Worm (Caenorhabditis elegans) whole organism, L4 larva: ENCODE measurements around the gene F44E2.3.

Experiments
- F10B5.3 ChIP-seq: sonication (generic microtip); optimal IDR thresholded peaks from 2 replicates; lab custom pipeline; 2016; ENCODE audit warnings: mild to moderate bottlenecking, missing genetic modification characterization, missing compliant biosample characterization
- F26F4.8 ChIP-seq: fragments of 200-800 bp; sonication (Bioruptor generic); conservative IDR thresholded peaks from 2 replicates; pipeline ENCODE4 v1.3.6; 2022; ENCODE audit warnings: missing genetic modification characterization, missing compliant biosample characterization
- F37D6.2 ChIP-seq: sonication (generic microtip); optimal IDR thresholded peaks from 2 replicates; lab custom pipeline; 2016; ENCODE audit warnings: mild to moderate bottlenecking, missing genetic modification characterization, missing compliant biosample characterization
- F44E2.7 ChIP-seq: fragments of 200-800 bp; sonication (Bioruptor generic); IDR thresholded peaks from 2 replicates; pipeline ENCODE4 v2.1.2; 2022; ENCODE audit warnings: missing genetic modification characterization, missing compliant biosample characterization
- T20F7.1 ChIP-seq: fragments of 200-800 bp; sonication (Bioruptor generic); optimal IDR thresholded peaks from 2 replicates; lab custom pipeline; 2018; ENCODE audit warnings: mild to moderate bottlenecking, missing genetic modification characterization, missing compliant biosample characterization
- T26A8.4 ChIP-seq: fragments of 200-800 bp; sonication (Bioruptor generic); IDR thresholded peaks from 2 replicates; pipeline ENCODE4 v1.3.6; 2022; ENCODE audit warnings: missing genetic modification characterization, missing compliant biosample characterization
- Y105C5A.15 ChIP-seq: fragments of 200-800 bp; sonication (Bioruptor generic); IDR thresholded peaks from 2 replicates; pipeline ENCODE4 v1.3.6; 2022; ENCODE audit warnings: missing genetic modification characterization, missing compliant biosample characterization
- Y5F2A.4 ChIP-seq: fragments of 200-800 bp; sonication (Bioruptor generic); optimal IDR thresholded peaks from 2 replicates; lab custom pipeline; 2018; ENCODE audit warnings: mild to moderate bottlenecking, missing genetic modification characterization, missing compliant biosample characterization
- Y75B8A.6 ChIP-seq: fragments of 200-800 bp; sonication (Bioruptor generic); IDR thresholded peaks from 2 replicates; pipeline ENCODE4 v1.3.6; 2022; ENCODE audit warnings: missing genetic modification reagents, missing genetic modification characterization, missing compliant biosample characterization
- ZK546.5 ChIP-seq, 2 experiments: sonication (generic microtip); optimal IDR thresholded peaks; 2 replicates each; lab custom pipeline; 2017; ENCODE audit warnings: missing biosample characterization in 2 of 2, missing genetic modification characterization in 2 of 2
- aha-1 ChIP-seq: fragments of 150-350 bp; peaks from one replicate; lab custom pipeline; 2014; ENCODE audit warnings: missing biosample characterization, missing genetic modification characterization
- ama-1 ChIP-seq: fragments of 150-350 bp; optimal IDR thresholded peaks from 2 replicates; lab custom pipeline; 2014; ENCODE audit warnings: inconsistent platforms, mixed read lengths
- arid-1 ChIP-seq: fragments of 200-800 bp; sonication (Bioruptor generic); conservative IDR thresholded peaks from 2 replicates; pipeline ENCODE4 v1.3.6; 2022; ENCODE audit warnings: missing genetic modification reagents, missing genetic modification characterization, missing compliant biosample characterization
- ceh-20 ChIP-seq: fragments of 200-800 bp; sonication (Bioruptor generic); IDR thresholded peaks from 2 replicates; pipeline ENCODE4 v1.3.6; 2022; ENCODE audit warnings: missing genetic modification reagents, missing genetic modification characterization, missing compliant biosample characterization
- ceh-44 ChIP-seq: fragments of 200-800 bp; sonication (Bioruptor generic); IDR thresholded peaks from 2 replicates; pipeline ENCODE4 v1.3.6; 2022; ENCODE audit warnings: missing genetic modification reagents, missing genetic modification characterization, missing compliant biosample characterization
- ceh-82 ChIP-seq: sonication (generic microtip); optimal IDR thresholded peaks from 2 replicates; lab custom pipeline; 2017; ENCODE audit warnings: missing biosample characterization, missing genetic modification characterization
- ces-1 ChIP-seq: fragments of 150-350 bp; sonication (generic microtip); optimal IDR thresholded peaks from 4 replicates; lab custom pipeline; 2014; ENCODE audit warnings: missing biosample characterization, missing genetic modification reagents, missing genetic modification characterization
- cey-2 ChIP-seq: sonication (generic microtip); optimal IDR thresholded peaks from 3 replicates; lab custom pipeline; 2017; ENCODE audit warnings: missing genetic modification characterization, mild to moderate bottlenecking, missing compliant biosample characterization, antibody characterized with exemption, borderline replicate concordance; ENCODE audit not compliant: insufficient read depth
- ctbp-1 ChIP-seq: fragments of 200-800 bp; sonication (Bioruptor generic); IDR thresholded peaks from 2 replicates; pipeline ENCODE4 v1.3.6; 2022; ENCODE audit warnings: missing genetic modification reagents, missing genetic modification characterization, missing compliant biosample characterization
- daf-19 ChIP-seq: fragments of 200-800 bp; sonication (Bioruptor generic); conservative IDR thresholded peaks from 2 replicates; pipeline ENCODE4 v1.3.6; 2022; ENCODE audit warnings: missing genetic modification characterization, missing compliant biosample characterization
- dmd-9 ChIP-seq: fragments of 200-800 bp; sonication (Bioruptor generic); IDR thresholded peaks from 2 replicates; pipeline ENCODE4 v1.3.6; 2022; ENCODE audit warnings: missing genetic modification reagents, missing genetic modification characterization, missing compliant biosample characterization
- egl-27 ChIP-seq: sonication (generic microtip); optimal IDR thresholded peaks from 3 replicates; lab custom pipeline; 2017; ENCODE audit warnings: missing biosample characterization, missing genetic modification reagents, missing genetic modification characterization
- egl-43 ChIP-seq: fragments of 200-800 bp; sonication (Bioruptor generic); IDR thresholded peaks from 2 replicates; pipeline ENCODE4 v1.3.6; 2022; ENCODE audit warnings: missing genetic modification reagents, missing genetic modification characterization, missing compliant biosample characterization
- hlh-11 ChIP-seq: fragments of 200-800 bp; sonication (Bioruptor generic); optimal IDR thresholded peaks from 2 replicates; lab custom pipeline; 2018; ENCODE audit warnings: mild to moderate bottlenecking, missing genetic modification characterization, missing compliant biosample characterization
- hmg-1.1 ChIP-seq: fragments of 200-800 bp; sonication (Bioruptor generic); IDR thresholded peaks from 2 replicates; pipeline ENCODE4 v1.3.6; 2022; ENCODE audit warnings: missing genetic modification reagents, missing genetic modification characterization, missing compliant biosample characterization
- lim-7 ChIP-seq: fragments of 200-800 bp; sonication (Bioruptor generic); IDR thresholded peaks from 2 replicates; pipeline ENCODE4 v1.3.6; 2022; ENCODE audit warnings: missing genetic modification characterization, missing compliant biosample characterization
- lin-1 ChIP-seq: fragments of 200-800 bp; sonication (Bioruptor generic); IDR thresholded peaks from 2 replicates; pipeline ENCODE4 v1.3.6; 2022; ENCODE audit warnings: missing genetic modification reagents, missing genetic modification characterization, missing compliant biosample characterization
- lin-13 ChIP-seq: fragments of 150-350 bp; optimal IDR thresholded peaks from 2 replicates; lab custom pipeline; 2014; ENCODE audit warnings: missing biosample characterization, missing genetic modification reagents, missing genetic modification characterization
- lin-15B ChIP-seq: fragments of 150-350 bp; sonication (generic microtip); optimal IDR thresholded peaks from 3 replicates; lab custom pipeline; 2014; ENCODE audit warnings: missing biosample characterization, missing genetic modification characterization
- madf-5 ChIP-seq, 2 experiments: fragments of 200-800 bp; sonication (Bioruptor generic); IDR thresholded peaks; 2 replicates each; pipeline ENCODE4 v1.3.6; 2022; ENCODE audit warnings: missing compliant biosample characterization in 2 of 2, missing genetic modification characterization in 2 of 2
- mep-1 ChIP-seq: fragments of 150-350 bp; sonication (generic microtip); optimal IDR thresholded peaks from 3 replicates; lab custom pipeline; 2014; ENCODE audit warnings: missing biosample characterization, missing genetic modification characterization
- mxl-3 ChIP-seq: fragments of 200-800 bp; sonication (Bioruptor generic); optimal IDR thresholded peaks from 2 replicates; lab custom pipeline; 2018; ENCODE audit warnings: mild to moderate bottlenecking, missing genetic modification characterization, missing compliant biosample characterization
- nhr-28 ChIP-seq: fragments of 150-350 bp; optimal IDR thresholded peaks from 2 replicates; lab custom pipeline; 2014; ENCODE audit warnings: missing biosample characterization, missing genetic modification characterization
- nhr-6 ChIP-seq: fragments of 150-350 bp; optimal IDR thresholded peaks from 2 replicates; lab custom pipeline; 2014; ENCODE audit warnings: missing biosample characterization, missing genetic modification characterization
- nhr-76 ChIP-seq: fragments of 150-350 bp; optimal IDR thresholded peaks from 2 replicates; lab custom pipeline; 2014; ENCODE audit warnings: missing biosample characterization, missing genetic modification characterization
- pha-4 ChIP-seq, 2 experiments: fragments of 150-350 bp in 1 of 2; fragments of 200-800 bp in 1 of 2; sonication (Bioruptor generic) in 1 of 2; IDR thresholded peaks in 1 of 2; optimal IDR thresholded peaks in 1 of 2; 2 replicates each; pipeline versions ENCODE4 v1.3.6 to Lab custom; 2014 to 2022; ENCODE audit warnings: missing genetic modification characterization in 2 of 2, missing genetic modification reagents in 2 of 2, missing biosample characterization in 1 of 2, missing compliant biosample characterization in 1 of 2
- pqm-1 ChIP-seq: sonication (generic microtip); optimal IDR thresholded peaks from 2 replicates; lab custom pipeline; 2017; ENCODE audit warnings: missing biosample characterization, missing genetic modification characterization
- rbr-2 ChIP-seq: sonication (generic microtip); optimal IDR thresholded peaks from 2 replicates; lab custom pipeline; 2016; ENCODE audit warnings: missing genotype, missing genetic modification characterization, missing compliant biosample characterization
- sdz-12 ChIP-seq: fragments of 200-800 bp; sonication (Bioruptor generic); optimal IDR thresholded peaks from 2 replicates; lab custom pipeline; 2018; ENCODE audit warnings: mild to moderate bottlenecking, missing genetic modification characterization, missing compliant biosample characterization
- set-16 ChIP-seq: fragments of 200-800 bp; sonication (Bioruptor generic); IDR thresholded peaks from 2 replicates; pipeline ENCODE4 v1.3.6; 2022; ENCODE audit warnings: missing genetic modification reagents, missing genetic modification characterization, missing compliant biosample characterization
- spr-3 ChIP-seq: fragments of 200-800 bp; sonication (Bioruptor generic); optimal IDR thresholded peaks from 2 replicates; lab custom pipeline; 2018; ENCODE audit warnings: mild to moderate bottlenecking, missing genetic modification characterization, missing compliant biosample characterization
- vab-7 ChIP-seq: fragments of 200-800 bp; sonication (Bioruptor generic); IDR thresholded peaks from 2 replicates; pipeline ENCODE4 v1.3.6; 2022; ENCODE audit warnings: missing genetic modification reagents, missing genetic modification characterization, missing compliant biosample characterization
- zip-11 ChIP-seq: fragments of 200-800 bp; sonication (Bioruptor generic); IDR thresholded peaks from 2 replicates; pipeline ENCODE4 v1.3.6; 2022; ENCODE audit warnings: missing genetic modification characterization, missing compliant biosample characterization

The F44E2.3 gene

ce11 chrIII:8873990-8874668 lies 45.0 kb upstream of the F44E2.3 start (continued):
- TF ChIP-seq ZK546.5 (tag; optimal IDR thresholded peaks at IDR 0.05; lab: Kevin White, UChicago) (no peak), lin-1 (no peak), arid-1 (no peak), ctbp-1 (peak; percentile 89; the same call in 1 of the 2 replicates), ceh-44 (no peak), Y5F2A.4 (no peak), lin-13 (GFP tag; lab: Kevin White, UChicago) (peak; percentile 43), Y75B8A.6 (no peak), zip-11 (no peak), F37D6.2 (tag; lab: Kevin White, UChicago) (peak; percentile 81), pqm-1 (tag; lab: Kevin White, UChicago) (no peak), T26A8.4 (GFP tag; lab: Robert Waterston, UW) (peak; percentile 36; the same call in 1 of the 2 replicates), sdz-12 (no peak), T20F7.1 (no peak), ces-1 (no peak), vab-7 (peak; percentile 37; the same call in 1 of the 2 replicates), Y105C5A.15 (GFP tag; lab: Robert Waterston, UW) (no peak), cey-2 (tag; lab: Kevin White, UChicago) (no peak), egl-27 (tag; lab: Kevin White, UChicago) (no peak), ama-1 (lab: Kevin White, UChicago) (peak; percentile 94), lin-15B (tag; lab: Kevin White, UChicago) (no peak), F44E2.7 (GFP tag; lab: Robert Waterston, UW) (no peak), mxl-3 (GFP tag; lab: Kevin White, UChicago) (peak; percentile 43), nhr-76 (tag; lab: Kevin White, UChicago) (no peak), dmd-9 (no peak), nhr-6 (tag; lab: Kevin White, UChicago) (peak; percentile 62)

ce11 chrIII:8873045-8873457 lies 43.9 kb upstream of the F44E2.3 start:
- no peak for TF ChIP-seq madf-5 (GFP tag; IDR thresholded peaks at IDR 0.05; lab: Robert Waterston, UW)
- TF ChIP-seq ctbp-1, result peak; percentile 72; the same call in 1 of the 2 replicates
- TF ChIP-seq F37D6.2 (tag; lab: Kevin White, UChicago), result peak; percentile 47
- TF ChIP-seq aha-1, result no peak
- peak; percentile 61; the same call in 1 of the 2 replicates for TF ChIP-seq egl-43 (GFP tag; lab: Robert Waterston, UW)
- TF ChIP-seq cey-2 (tag; lab: Kevin White, UChicago), result no peak
- TF ChIP-seq ceh-20 (GFP tag; lab: Robert Waterston, UW), result no peak
- no peak for TF ChIP-seq Y105C5A.15 (GFP tag; lab: Robert Waterston, UW)
- peak; percentile 42 for TF ChIP-seq hmg-1.1 (GFP tag; lab: Robert Waterston, UW)
- no peak; the same call in 1 of the 2 replicates for TF ChIP-seq set-16 (GFP tag; lab: Robert Waterston, UW)
- no peak for TF ChIP-seq pqm-1 (tag; lab: Kevin White, UChicago)
- no peak for TF ChIP-seq F10B5.3 (tag; lab: Kevin White, UChicago)
- TF ChIP-seq F26F4.8 (GFP tag; lab: Robert Waterston, UW), result 0 out of 2 replicates have a peak, but pooled peaks have one; percentile 58
- TF ChIP-seq daf-19 (GFP tag; lab: Robert Waterston, UW), result no peak
- TF ChIP-seq ceh-82 (tag; lab: Kevin White, UChicago), result no peak
- no peak for TF ChIP-seq F44E2.7 (GFP tag; lab: Robert Waterston, UW)
- peak; percentile 48 for TF ChIP-seq vab-7
- no peak for TF ChIP-seq hlh-11
- peak; percentile 34 for TF ChIP-seq rbr-2 (tag; lab: Kevin White, UChicago)
- TF ChIP-seq pha-4 (GFP tag; IDR thresholded peaks at IDR 0.05; lab: Robert Waterston, UW), result 0 out of 2 replicates have a peak, but pooled peaks have one; percentile 10
- TF ChIP-seq pha-4 (tag; optimal IDR thresholded peaks at IDR 0.05; lab: Kevin White, UChicago), result no peak
- peak; percentile 40; the same call in 1 of the 2 replicates for TF ChIP-seq T26A8.4 (GFP tag; lab: Robert Waterston, UW)
- no peak for TF ChIP-seq T20F7.1
- TF ChIP-seq lim-7 (GFP tag; lab: Robert Waterston, UW), result peak; percentile 33; the same call in 1 of the 2 replicates
- TF ChIP-seq nhr-28 (tag; lab: Kevin White, UChicago), result no peak
- TF ChIP-seq spr-3 (GFP tag; lab: Kevin White, UChicago), result peak; percentile 18
- TF ChIP-seq mep-1, result peak; percentile 6
